Fruit fly (Drosophila melanogaster): Measurements from ENCODE around the gene CG42728.

The CG42728 gene

dm6 chr3L:15541281-15541680 lies 13.3 kb upstream of the CG42728 start:
- TF ChIP-seq Hnf4 (GFP tag; optimal IDR thresholded peaks at IDR 0.05): no peak

- no peak for TF ChIP-seq Vsx2 (GFP tag; optimal IDR thresholded peaks at IDR 0.05; ENCODE audit: partially characterized antibody)
- no peak for TF ChIP-seq CG32264 (GFP tag; optimal IDR thresholded peaks at IDR 0.05)
- no peak for TF ChIP-seq OdsH (GFP tag; optimal IDR thresholded peaks at IDR 0.05)
- TF ChIP-seq br (GFP tag; optimal IDR thresholded peaks at IDR 0.05): no peak
- no peak for TF ChIP-seq sv (GFP tag; optimal IDR thresholded peaks at IDR 0.05)
- TF ChIP-seq HLH106 (tag; optimal IDR thresholded peaks at IDR 0.05): no peak
- no peak for TF ChIP-seq Sp1 (GFP tag; optimal IDR thresholded peaks at IDR 0.05)
- no peak for TF ChIP-seq foxo (GFP tag; optimal IDR thresholded peaks at IDR 0.05)
- TF ChIP-seq Hr83 (GFP tag; optimal IDR thresholded peaks at IDR 0.05; ENCODE audit: poor library complexity, severe bottlenecking): no peak
- TF ChIP-seq jim (GFP tag; optimal IDR thresholded peaks at IDR 0.05): no peak
- no peak for TF ChIP-seq Mio (GFP tag; optimal IDR thresholded peaks at IDR 0.05)
- TF ChIP-seq Dfd (GFP tag; optimal IDR thresholded peaks at IDR 0.05): no peak
- TF ChIP-seq usp (GFP tag; optimal IDR thresholded peaks at IDR 0.05): no peak
Measured at dm6 chr3L:15540682-15541081, 12.7 kb upstream of the CG42728 start.

- TF ChIP-seq woc (GFP tag; optimal IDR thresholded peaks at IDR 0.05) (no peak), Myc (optimal IDR thresholded peaks at IDR 0.05) (no peak), Sp1 (GFP tag; optimal IDR thresholded peaks at IDR 0.05) (no peak), fru (GFP tag; optimal IDR thresholded peaks at IDR 0.05) (no peak), tai (GFP tag; optimal IDR thresholded peaks at IDR 0.05) (no peak)
Measured at dm6 chr3L:15539903-15540409, 12.0 kb upstream of the CG42728 start.

dm6 chr3L:15538582-15539490 lies 10.8 kb upstream of the CG42728 start:
- TF ChIP-seq Rel (GFP tag; optimal IDR thresholded peaks at IDR 0.05) (no peak), Rel (tag; optimal IDR thresholded peaks at IDR 0.05) (peak; percentile 95), Abd-B (GFP tag; optimal IDR thresholded peaks at IDR 0.05) (no peak)

- TF ChIP-seq sv (GFP tag; optimal IDR thresholded peaks at IDR 0.05) (peak; percentile 10), lola (GFP tag; optimal IDR thresholded peaks at IDR 0.05) (no peak), Abd-B (GFP tag; optimal IDR thresholded peaks at IDR 0.05) (no peak), HLH106 (tag; optimal IDR thresholded peaks at IDR 0.05) (no peak), dmrt93B (GFP tag; optimal IDR thresholded peaks at IDR 0.05) (no peak), sage (GFP tag; optimal IDR thresholded peaks at IDR 0.05) (no peak), Rel (GFP tag; optimal IDR thresholded peaks at IDR 0.05) (no peak), Rel (tag; optimal IDR thresholded peaks at IDR 0.05) (peak; percentile 25), h (GFP tag; optimal IDR thresholded peaks at IDR 0.05) (peak; percentile 68), GATAd (GFP tag; optimal IDR thresholded peaks at IDR 0.05) (no peak), usp (GFP tag; optimal IDR thresholded peaks at IDR 0.05) (no peak), Dif (GFP tag; optimal IDR thresholded peaks at IDR 0.05; ENCODE audit: partially characterized antibody) (no peak), Jra (GFP tag; optimal IDR thresholded peaks at IDR 0.05) (no peak), CG9705 (GFP tag; optimal IDR thresholded peaks at IDR 0.05) (no peak), ey (GFP tag; optimal IDR thresholded peaks at IDR 0.05) (peak; percentile 53), dsf (GFP tag; optimal IDR thresholded peaks at IDR 0.05; ENCODE audit: borderline replicate concordance) (no peak), psq (GFP tag; optimal IDR thresholded peaks at IDR 0.05) (peak; percentile 44), brk (GFP tag; optimal IDR thresholded peaks at IDR 0.05) (peak; percentile 36), Vsx2 (GFP tag; optimal IDR thresholded peaks at IDR 0.05; ENCODE audit: partially characterized antibody) (no peak), br (GFP tag; optimal IDR thresholded peaks at IDR 0.05) (peak; percentile 24), CrebA (GFP tag; optimal IDR thresholded peaks at IDR 0.05; ENCODE audit: borderline replicate concordance) (no peak), OdsH (GFP tag; optimal IDR thresholded peaks at IDR 0.05) (peak; percentile 46), N (GFP tag; optimal IDR thresholded peaks at IDR 0.05) (no peak), rgr (GFP tag; optimal IDR thresholded peaks at IDR 0.05) (peak; percentile 53), Mio (GFP tag; optimal IDR thresholded peaks at IDR 0.05) (no peak), CG32264 (GFP tag; optimal IDR thresholded peaks at IDR 0.05) (no peak), Hr78 (GFP tag; optimal IDR thresholded peaks at IDR 0.05) (no peak), tai (GFP tag; optimal IDR thresholded peaks at IDR 0.05) (no peak), dl (GFP tag; optimal IDR thresholded peaks at IDR 0.05; ENCODE audit: insufficient read depth in 1 of 2, partially characterized antibody in 2 of 2) (no peak), Dfd (GFP tag; optimal IDR thresholded peaks at IDR 0.05) (no peak), fru (GFP tag; optimal IDR thresholded peaks at IDR 0.05) (peak; percentile 66), Hnf4 (GFP tag; optimal IDR thresholded peaks at IDR 0.05) (peak; percentile 14), Myc (optimal IDR thresholded peaks at IDR 0.05) (no peak)
Measured at dm6 chr3L:15537916-15538581, 10.1 kb upstream of the CG42728 start.

Measured in whole organism, wandering third instar larva.